Fruit fly (Drosophila melanogaster): ENCODE measurements around the gene CG5001.
A peak's percentile ranks its signal among the peaks of the same experiment; 100 is the strongest.

Gene CG5001

dm6 chr2L:1150554-1150953 lies 35.0 kb upstream of the CG5001 start, which contains the start of the genes Tfb4 and Vps29 (continued):
- TF ChIP-seq wek (GFP tag; optimal IDR thresholded peaks at IDR 0.05), result peak; percentile 85
- peak; percentile 93 for TF ChIP-seq CG14860 (GFP tag; IDR thresholded peaks at IDR 0.05; ENCODE audit: partially characterized antibody)
- no peak for TF ChIP-seq Camta (GFP tag; optimal IDR thresholded peaks at IDR 0.05)
- peak; percentile 38; the same call in 1 of the 2 replicates for TF ChIP-seq ranshi (GFP tag; IDR thresholded peaks at IDR 0.05)
- TF ChIP-seq CG8924 (tag; optimal IDR thresholded peaks at IDR 0.05), result peak; percentile 39
- peak; percentile 67 for TF ChIP-seq Xbp1 (GFP tag; optimal IDR thresholded peaks at IDR 0.05)
- peak; percentile 68; the same call in 1 of the 3 replicates for TF ChIP-seq CG34422 (GFP tag; IDR thresholded peaks at IDR 0.05)
- TF ChIP-seq zf30C (GFP tag; optimal IDR thresholded peaks at IDR 0.05), result no peak
- TF ChIP-seq CG7839 (tag; optimal IDR thresholded peaks at IDR 0.05), result no peak
- peak; percentile 97 for TF ChIP-seq bbx (GFP tag; IDR thresholded peaks at IDR 0.05; ENCODE audit: partially characterized antibody)
- TF ChIP-seq az2 (GFP tag; optimal IDR thresholded peaks at IDR 0.05), result peak; percentile 26
- peak; percentile 12 for TF ChIP-seq CG16863 (GFP tag; optimal IDR thresholded peaks at IDR 0.05)
- TF ChIP-seq CG10654 (GFP tag; optimal IDR thresholded peaks at IDR 0.05), result peak; percentile 21
- no peak for TF ChIP-seq MTF-1 (GFP tag; optimal IDR thresholded peaks at IDR 0.05; ENCODE audit: borderline replicate concordance)
- peak; percentile 67 for TF ChIP-seq ems (GFP tag; optimal IDR thresholded peaks at IDR 0.05)
- peak; percentile 32 for TF ChIP-seq CG18599 (GFP tag; optimal IDR thresholded peaks at IDR 0.05)
- TF ChIP-seq Fer3 (tag; optimal IDR thresholded peaks at IDR 0.05), result no peak
- TF ChIP-seq CG17802 (tag; optimal IDR thresholded peaks at IDR 0.05), result no peak
- peak; percentile 9 for TF ChIP-seq ERR (GFP tag; optimal IDR thresholded peaks at IDR 0.05)
- TF ChIP-seq CG12744 (GFP tag; optimal IDR thresholded peaks at IDR 0.05), result no peak
- TF ChIP-seq pho (GFP tag; optimal IDR thresholded peaks at IDR 0.05), result peak; percentile 20
- peak; percentile 38; the same call in 1 of the 2 replicates for TF ChIP-seq al (GFP tag; IDR thresholded peaks at IDR 0.05)
- no peak for TF ChIP-seq Sry-β (GFP tag; optimal IDR thresholded peaks at IDR 0.05)
- TF ChIP-seq sens (GFP tag), result peak; percentile 35
- peak; percentile 56 for TF ChIP-seq HmgZ (tag; optimal IDR thresholded peaks at IDR 0.05)
- TF ChIP-seq Hr78 (GFP tag; optimal IDR thresholded peaks at IDR 0.05), result no peak
- peak; percentile 71; the same call in 2 of the 3 replicates for TF ChIP-seq knrl (GFP tag; IDR thresholded peaks at IDR 0.05; ENCODE audit: partially characterized antibody)
- no peak for TF ChIP-seq dan (GFP tag; IDR thresholded peaks at IDR 0.05)
- no peak for TF ChIP-seq CG15011 (GFP tag; optimal IDR thresholded peaks at IDR 0.05)
- TF ChIP-seq hb (GFP tag; IDR thresholded peaks at IDR 0.05; ENCODE audit: partially characterized antibody), result peak; percentile 94
- no peak for TF ChIP-seq eyg (GFP tag; optimal IDR thresholded peaks at IDR 0.05)
- TF ChIP-seq CG9876 (GFP tag; optimal IDR thresholded peaks at IDR 0.05), result no peak
- TF ChIP-seq btn (GFP tag; optimal IDR thresholded peaks at IDR 0.05), result no peak
- peak; percentile 52 for TF ChIP-seq CG14710 (tag; optimal IDR thresholded peaks at IDR 0.05)
- TF ChIP-seq CG7963 (GFP tag; IDR thresholded peaks at IDR 0.05; ENCODE audit: partially characterized antibody), result peak; percentile 96
- TF ChIP-seq CG7745 (tag; optimal IDR thresholded peaks at IDR 0.05), result no peak
- peak; percentile 76 for TF ChIP-seq E2f2 (GFP tag; IDR thresholded peaks at IDR 0.05)
- TF ChIP-seq Ets65A (GFP tag), result peak; percentile 94
- no peak for TF ChIP-seq CG43689 (GFP tag; IDR thresholded peaks at IDR 0.05)
- no peak for TF ChIP-seq hkb (optimal IDR thresholded peaks at IDR 0.05)
- peak; percentile 61 for TF ChIP-seq hkb (GFP tag; IDR thresholded peaks at IDR 0.05)
- TF ChIP-seq sob (GFP tag; IDR thresholded peaks at IDR 0.05), result peak; percentile 70
- TF ChIP-seq crp (GFP tag; optimal IDR thresholded peaks at IDR 0.05), result peak in 1 of 2 experiments; percentile 61
- no peak for TF ChIP-seq CG2875 (GFP tag; optimal IDR thresholded peaks at IDR 0.05)
- TF ChIP-seq CG32532 (GFP tag; IDR thresholded peaks at IDR 0.05), result peak; percentile 58
- no peak for TF ChIP-seq CG1792 (GFP tag; optimal IDR thresholded peaks at IDR 0.05)
- no peak for TF ChIP-seq HLHmδ (GFP tag; optimal IDR thresholded peaks at IDR 0.05)
- peak; percentile 69 for TF ChIP-seq CG2116 (GFP tag; optimal IDR thresholded peaks at IDR 0.05)
- no peak for TF ChIP-seq CG8281 (tag; optimal IDR thresholded peaks at IDR 0.05)
- no peak for TF ChIP-seq C15 (GFP tag; IDR thresholded peaks at IDR 0.05)

Measured in whole organism, embryonic.